Worm (Caenorhabditis elegans): ENCODE data around the gene set-19.

- TF ChIP-seq him-1 (tag; optimal IDR thresholded peaks at IDR 0.05) (no peak), W03F9.2 (tag; optimal IDR thresholded peaks at IDR 0.05) (no peak), dao-5 (tag; optimal IDR thresholded peaks at IDR 0.05) (no peak)
These were observed 18.8 kb downstream of the set-19 start for ce11 chrX:5661179-5661578.
